Worm (Caenorhabditis elegans) whole organism, midembryonic: Measurements from ENCODE around the gene sqt-1.

Experiments used
- cog-1 ChIP-seq: sonication (generic microtip); optimal IDR thresholded peaks from 2 replicates; lab custom pipeline; 2016; ENCODE audit warnings: missing genetic modification characterization, missing compliant biosample characterization
- med-1 ChIP-seq: sonication (generic microtip); optimal IDR thresholded peaks from 2 replicates; lab custom pipeline; 2017; ENCODE audit warnings: missing genetic modification characterization, mild to moderate bottlenecking, missing compliant biosample characterization, antibody characterized with exemption, missing genetic modification reagents; ENCODE audit not compliant: insufficient read depth

DNA sequence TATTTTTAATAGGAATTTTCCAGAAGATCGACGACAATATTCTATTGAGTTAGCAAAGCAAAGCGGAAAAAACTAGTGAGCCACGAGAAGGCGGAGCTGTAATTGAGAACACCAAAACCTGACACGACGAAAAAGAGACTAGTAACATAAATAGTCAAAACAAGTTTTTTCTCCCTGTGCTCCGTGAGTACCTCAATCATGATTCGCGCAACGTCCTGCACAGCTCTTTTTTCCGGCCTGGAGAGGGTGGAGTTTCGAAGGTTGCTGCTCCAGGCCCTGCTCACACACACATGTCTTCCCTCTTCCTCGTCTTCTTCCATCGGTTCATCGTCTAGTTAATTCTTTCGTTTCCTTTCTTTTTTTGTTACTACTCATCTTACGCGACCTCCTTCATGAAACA is 14.0 kb upstream of the sqt-1 start, which contains the start of gene clh-2:
- TF ChIP-seq med-1 (GFP tag; lab: Kevin White, UChicago): no peak
- no peak for TF ChIP-seq cog-1 (tag; lab: Kevin White, UChicago)
